Fruit fly (Drosophila melanogaster) whole organism, embryonic: ENCODE results near the gene CG12171.

Experiments
- Ada2b ChIP-seq: fragments of 200-800 bp; sonication (Bioruptor generic); IDR thresholded peaks from 2 replicates; pipeline ENCODE4 v1.3.6; 2022; ENCODE audit warnings: missing biosample characterization, missing genetic modification characterization
- Asciz ChIP-seq: fragments of 200-800 bp; sonication (Bioruptor generic); optimal IDR thresholded peaks from 2 replicates; lab custom pipeline; 2017; ENCODE audit warnings: missing biosample characterization, mild to moderate bottlenecking, missing genetic modification characterization, missing genetic modification reagents
- B-H1 ChIP-seq: fragments of 200-800 bp; sonication (Bioruptor generic); IDR thresholded peaks from 3 replicates; pipeline ENCODE4 v1.3.6; 2022; ENCODE audit warnings: missing biosample characterization, missing genetic modification characterization
- CG10147 ChIP-seq: fragments of 200-800 bp; sonication (Bioruptor generic); optimal IDR thresholded peaks from 2 replicates; lab custom pipeline; 2019; ENCODE audit warnings: missing biosample characterization, mild to moderate bottlenecking, missing genetic modification characterization, moderate library complexity
- CG10979 ChIP-seq: fragments of 200-800 bp; sonication (Bioruptor generic); optimal IDR thresholded peaks from 2 replicates; lab custom pipeline; 2018; ENCODE audit warnings: missing biosample characterization, mild to moderate bottlenecking, missing genetic modification characterization, moderate library complexity
- CG11398 ChIP-seq: fragments of 200-800 bp; sonication (Bioruptor generic); optimal IDR thresholded peaks from 2 replicates; lab custom pipeline; 2016; ENCODE audit warnings: missing biosample characterization, missing genetic modification characterization
- CG11504 ChIP-seq: fragments of 200-800 bp; sonication (Bioruptor generic); optimal IDR thresholded peaks from 3 replicates; lab custom pipeline; 2019; ENCODE audit warnings: missing biosample characterization, mild to moderate bottlenecking, missing genetic modification characterization, moderate library complexity
- CG12219 ChIP-seq: fragments of 200-800 bp; sonication (Bioruptor generic); optimal IDR thresholded peaks from 3 replicates; lab custom pipeline; 2018; ENCODE audit warnings: missing biosample characterization, mild to moderate bottlenecking, missing genetic modification characterization
- CG12236 ChIP-seq: fragments of 200-800 bp; sonication (Bioruptor generic); optimal IDR thresholded peaks from 2 replicates; lab custom pipeline; 2016; ENCODE audit warnings: missing biosample characterization, missing genetic modification characterization
- CG1233 ChIP-seq: fragments of 200-800 bp; sonication (Bioruptor generic); optimal IDR thresholded peaks from 4 replicates; lab custom pipeline; 2018; ENCODE audit warnings: missing biosample characterization, mild to moderate bottlenecking, missing genetic modification characterization
- CG14441 ChIP-seq: fragments of 200-800 bp; sonication (Bioruptor generic); IDR thresholded peaks from 2 replicates; pipeline ENCODE4 v1.3.6; 2022; ENCODE audit warnings: missing biosample characterization, missing genetic modification characterization
- CG15269 ChIP-seq: fragments of 200-800 bp; sonication (Bioruptor generic); optimal IDR thresholded peaks from 2 replicates; lab custom pipeline; 2018; ENCODE audit warnings: missing biosample characterization, mild to moderate bottlenecking, missing genetic modification characterization, moderate library complexity
- CG1529 ChIP-seq: fragments of 200-800 bp; sonication (Bioruptor generic); optimal IDR thresholded peaks from 3 replicates; lab custom pipeline; 2018; ENCODE audit warnings: missing biosample characterization, missing genetic modification characterization
- CG1647 ChIP-seq: fragments of 200-800 bp; sonication (Bioruptor generic); optimal IDR thresholded peaks from 3 replicates; lab custom pipeline; 2016; ENCODE audit warnings: missing biosample characterization, missing genetic modification characterization
- CG16815 ChIP-seq: fragments of 200-800 bp; sonication (Bioruptor generic); optimal IDR thresholded peaks from 3 replicates; lab custom pipeline; 2017; ENCODE audit warnings: missing biosample characterization, mild to moderate bottlenecking, missing genetic modification characterization
- CG17829 ChIP-seq: fragments of 200-800 bp; optimal IDR thresholded peaks from 2 replicates; lab custom pipeline; 2019; ENCODE audit warnings: missing biosample characterization, mild to moderate bottlenecking, missing genetic modification characterization, moderate library complexity
- CG18619 ChIP-seq: fragments of 200-800 bp; sonication (Bioruptor generic); optimal IDR thresholded peaks from 3 replicates; lab custom pipeline; 2017; ENCODE audit warnings: missing biosample characterization, mild to moderate bottlenecking, missing genetic modification characterization
- CG2116 ChIP-seq: fragments of 200-800 bp; sonication (Bioruptor generic); optimal IDR thresholded peaks from 3 replicates; lab custom pipeline; 2018; ENCODE audit warnings: missing biosample characterization, mild to moderate bottlenecking, missing genetic modification characterization
- CG2712 ChIP-seq: fragments of 200-800 bp; optimal IDR thresholded peaks from 3 replicates; lab custom pipeline; 2019; ENCODE audit warnings: missing biosample characterization, mild to moderate bottlenecking, missing genetic modification characterization, moderate library complexity
- CG32772 ChIP-seq: fragments of 200-800 bp; sonication (Bioruptor generic); IDR thresholded peaks from 2 replicates; pipeline ENCODE4 v1.3.6; 2022; ENCODE audit warnings: missing biosample characterization, missing genetic modification characterization
- CG42726 ChIP-seq: fragments of 200-800 bp; sonication (Bioruptor generic); IDR thresholded peaks from 2 replicates; pipeline ENCODE4 v1.3.6; 2022; ENCODE audit warnings: missing biosample characterization, missing genetic modification characterization; ENCODE audit not compliant: partially characterized antibody
- CG7963 ChIP-seq: fragments of 200-800 bp; sonication (Bioruptor generic); IDR thresholded peaks from 3 replicates; pipeline ENCODE4 v1.3.6; 2022; ENCODE audit warnings: missing biosample characterization, missing genetic modification characterization; ENCODE audit not compliant: partially characterized antibody
- CG8388 ChIP-seq: fragments of 200-800 bp; sonication (Bioruptor generic); optimal IDR thresholded peaks from 2 replicates; lab custom pipeline; 2019; ENCODE audit warnings: missing biosample characterization, mild to moderate bottlenecking, missing genetic modification characterization, moderate library complexity
- CG8944 ChIP-seq: fragments of 200-800 bp; sonication (Bioruptor generic); optimal IDR thresholded peaks from 3 replicates; lab custom pipeline; 2016; ENCODE audit warnings: missing biosample characterization, missing genetic modification characterization
- CG9437 ChIP-seq: fragments of 200-800 bp; sonication (Bioruptor generic); optimal IDR thresholded peaks from 2 replicates; lab custom pipeline; 2018; ENCODE audit warnings: missing biosample characterization, mild to moderate bottlenecking, missing genetic modification characterization
- CrebB ChIP-seq: fragments of 200-800 bp; sonication (Bioruptor generic); optimal IDR thresholded peaks from 3 replicates; lab custom pipeline; 2018; ENCODE audit warnings: missing biosample characterization, mild to moderate bottlenecking, missing genetic modification characterization
- Dad ChIP-seq: fragments of 200-800 bp; sonication (Bioruptor generic); optimal IDR thresholded peaks from 3 replicates; lab custom pipeline; 2016; ENCODE audit warnings: missing biosample characterization, missing genetic modification characterization
- Dek ChIP-seq: fragments of 200-800 bp; sonication (Bioruptor generic); optimal IDR thresholded peaks from 3 replicates; lab custom pipeline; 2019; ENCODE audit warnings: missing biosample characterization, mild to moderate bottlenecking, missing genetic modification characterization, moderate library complexity
- Dref ChIP-seq: fragments of 200-800 bp; sonication (Bioruptor generic); IDR thresholded peaks from 2 replicates; pipeline ENCODE4 v1.3.6; 2022; ENCODE audit warnings: missing biosample characterization, missing genetic modification characterization
- E2f1 ChIP-seq: fragments of 200-800 bp; sonication (Bioruptor generic); IDR thresholded peaks from 2 replicates; pipeline ENCODE4 v1.3.6; 2022; ENCODE audit warnings: missing biosample characterization, missing genetic modification characterization
- Lpt ChIP-seq: fragments of >200 bp; optimal IDR thresholded peaks from 2 replicates; lab custom pipeline; 2018; ENCODE audit warnings: missing biosample characterization, missing genetic modification characterization
- NC2α ChIP-seq: fragments of 200-800 bp; sonication (Bioruptor generic); optimal IDR thresholded peaks from 2 replicates; lab custom pipeline; 2016; ENCODE audit warnings: missing biosample characterization, missing genetic modification characterization
- NFAT ChIP-seq: fragments of 200-800 bp; sonication (Bioruptor generic); IDR thresholded peaks from 2 replicates; pipeline ENCODE4 v1.3.6; 2022; ENCODE audit warnings: missing biosample characterization, missing genetic modification characterization
- aop ChIP-seq: fragments of 200-800 bp; sonication (Bioruptor generic); IDR thresholded peaks from 2 replicates; pipeline ENCODE4 v1.3.6; 2022; ENCODE audit warnings: missing biosample characterization, missing genetic modification characterization
- ap ChIP-seq: fragments of 200-800 bp; sonication (Bioruptor generic); IDR thresholded peaks from 2 replicates; pipeline ENCODE4 v1.3.6; 2022; ENCODE audit warnings: missing biosample characterization, missing genetic modification characterization
- bsh ChIP-seq, 2 experiments: fragments of 200-800 bp; sonication (Bioruptor generic); optimal IDR thresholded peaks; 2 replicates each; lab custom pipeline; 2017 to 2018; ENCODE audit warnings: mild to moderate bottlenecking in 2 of 2, missing biosample characterization in 2 of 2, missing genetic modification characterization in 2 of 2, moderate library complexity in 1 of 2
- corto ChIP-seq: fragments of 200-800 bp; sonication (Bioruptor generic); optimal IDR thresholded peaks from 2 replicates; lab custom pipeline; 2016; ENCODE audit warnings: missing biosample characterization, mild to moderate bottlenecking, missing genetic modification characterization, moderate library complexity
- dimm ChIP-seq: fragments of 200-800 bp; sonication (Bioruptor generic); IDR thresholded peaks from 2 replicates; pipeline ENCODE4 v1.3.6; 2022; ENCODE audit warnings: missing biosample characterization, missing genetic modification characterization
- fu2 ChIP-seq: fragments of 200-800 bp; sonication (Bioruptor generic); optimal IDR thresholded peaks from 2 replicates; lab custom pipeline; 2016; ENCODE audit warnings: missing biosample characterization, missing genetic modification characterization
- gcm2 ChIP-seq: fragments of 200-800 bp; sonication (Bioruptor generic); optimal IDR thresholded peaks from 2 replicates; lab custom pipeline; 2016; ENCODE audit warnings: missing biosample characterization, missing genetic modification characterization
- gem ChIP-seq: fragments of 200-800 bp; sonication (Bioruptor generic); optimal IDR thresholded peaks from 2 replicates; lab custom pipeline; 2019; ENCODE audit warnings: missing biosample characterization, mild to moderate bottlenecking, missing genetic modification characterization, moderate library complexity
- grn ChIP-seq: fragments of 200-800 bp; sonication (Bioruptor generic); optimal IDR thresholded peaks from 3 replicates; lab custom pipeline; 2017; ENCODE audit warnings: missing biosample characterization, missing genetic modification characterization
- her ChIP-seq: fragments of 200-800 bp; sonication (Bioruptor generic); optimal IDR thresholded peaks from 2 replicates; lab custom pipeline; 2016; ENCODE audit warnings: missing biosample characterization, missing genetic modification characterization
- hth ChIP-seq: fragments of >200 bp; optimal IDR thresholded peaks from 2 replicates; lab custom pipeline; 2017; ENCODE audit warnings: inconsistent platforms
- luna ChIP-seq: fragments of 200-800 bp; sonication (Bioruptor generic); optimal IDR thresholded peaks from 2 replicates; lab custom pipeline; 2016; ENCODE audit warnings: missing biosample characterization, missing genetic modification characterization
- odd ChIP-seq: fragments of 200-800 bp; sonication (Bioruptor generic); optimal IDR thresholded peaks from 2 replicates; lab custom pipeline; 2017; ENCODE audit warnings: missing biosample characterization, mild to moderate bottlenecking, missing genetic modification characterization
- onecut ChIP-seq: fragments of 200-800 bp; sonication (Bioruptor generic); IDR thresholded peaks from 2 replicates; pipeline ENCODE4 v1.3.6; 2022; ENCODE audit warnings: missing biosample characterization, missing genetic modification characterization
- repo ChIP-seq: fragments of 200-800 bp; sonication (Bioruptor generic); optimal IDR thresholded peaks from 2 replicates; lab custom pipeline; 2016; ENCODE audit warnings: missing biosample characterization, missing genetic modification characterization
- sisA ChIP-seq: fragments of 200-800 bp; sonication (Bioruptor generic); IDR thresholded peaks from 2 replicates; pipeline ENCODE4 v1.3.6; 2022; ENCODE audit warnings: missing biosample characterization, missing genetic modification characterization
- slp2 ChIP-seq: fragments of 200-800 bp; sonication (Bioruptor generic); optimal IDR thresholded peaks from 2 replicates; lab custom pipeline; 2016; ENCODE audit warnings: missing biosample characterization, missing genetic modification characterization
- sr ChIP-seq: fragments of 200-800 bp; sonication (Bioruptor generic); IDR thresholded peaks from 3 replicates; pipeline ENCODE4 v1.3.6; 2022; ENCODE audit warnings: missing biosample characterization, missing genetic modification characterization
- tin ChIP-seq: fragments of 200-800 bp; sonication (Bioruptor generic); optimal IDR thresholded peaks from 3 replicates; lab custom pipeline; 2016; ENCODE audit warnings: missing biosample characterization, missing genetic modification characterization
- toy ChIP-seq: fragments of 200-800 bp; sonication (Bioruptor generic); IDR thresholded peaks from 2 replicates; pipeline ENCODE4 v1.3.6; 2022; ENCODE audit warnings: missing biosample characterization, missing genetic modification characterization
- yki ChIP-seq: fragments of >200 bp; optimal IDR thresholded peaks from 3 replicates; lab custom pipeline; 2018

The CG12171 gene

DNA sequence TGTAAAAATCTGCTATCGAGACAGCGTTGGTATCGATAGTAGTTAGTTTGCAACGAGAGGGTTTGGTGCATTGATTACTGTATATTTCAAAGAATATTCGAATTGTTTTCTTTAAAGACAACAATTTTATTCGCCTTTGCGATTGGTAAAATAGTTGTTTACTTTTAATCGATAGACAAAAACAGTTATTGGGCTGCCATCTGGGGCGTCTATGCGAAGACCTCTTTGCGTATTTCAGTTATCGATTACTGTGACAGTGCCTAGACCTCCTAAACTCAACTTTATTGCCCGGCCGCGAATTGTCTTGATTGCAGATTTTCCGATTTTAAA, 20.3 kb upstream of the CG12171 start, which contains the start of gene Atu (continued):
- peak; percentile 2 for TF ChIP-seq NC2α (GFP tag; lab: Kevin White, UChicago)
- TF ChIP-seq sr (GFP tag; lab: Robert Waterston, UW): no peak
- no peak for TF ChIP-seq CG16815 (GFP tag; lab: Kevin White, UChicago)
- no peak for TF ChIP-seq CG11398 (GFP tag; lab: Kevin White, UChicago)
- no peak for TF ChIP-seq slp2 (GFP tag; lab: Kevin White, UChicago)
- peak; percentile 24 for TF ChIP-seq CG9437 (GFP tag; lab: Kevin White, UChicago)
- TF ChIP-seq CG10147: peak; percentile 38
- no peak for TF ChIP-seq CG42726 (GFP tag; lab: Robert Waterston, UW)
- TF ChIP-seq bsh (GFP tag; optimal IDR thresholded peaks at IDR 0.05; lab: Kevin White, UChicago): peak in 1 of 2 experiments; percentile 1
- no peak for TF ChIP-seq odd
- no peak for TF ChIP-seq gem
- TF ChIP-seq Lpt (GFP tag; lab: Kevin White, UChicago): no peak
- no peak for TF ChIP-seq corto (GFP tag; lab: Kevin White, UChicago)
- peak; percentile 6; the same call in 1 of the 2 replicates for TF ChIP-seq onecut (GFP tag; lab: Robert Waterston, UW)
- no peak for TF ChIP-seq gcm2
- TF ChIP-seq CG11504 (tag; lab: Kevin White, UChicago): no peak
- TF ChIP-seq her (GFP tag; lab: Kevin White, UChicago): peak; percentile 10
- TF ChIP-seq fu2 (GFP tag; lab: Kevin White, UChicago): no peak
- no peak for TF ChIP-seq CG1233 (GFP tag; lab: Kevin White, UChicago)
- TF ChIP-seq Ada2b (GFP tag; lab: Robert Waterston, UW): no peak
- no peak for TF ChIP-seq yki (lab: Kevin White, UChicago)
- TF ChIP-seq repo (GFP tag; lab: Kevin White, UChicago): no peak
- TF ChIP-seq aop: no peak
- TF ChIP-seq CG1647 (GFP tag; lab: Kevin White, UChicago): peak; percentile 13
- TF ChIP-seq E2f1: no peak
- TF ChIP-seq ap (GFP tag; lab: Robert Waterston, UW): no peak
- TF ChIP-seq hth: no peak
- TF ChIP-seq luna (GFP tag; lab: Kevin White, UChicago): no peak
- peak; percentile 32 for TF ChIP-seq CG10979 (tag; lab: Kevin White, UChicago)
- no peak for TF ChIP-seq CG8944 (GFP tag; lab: Kevin White, UChicago)
- TF ChIP-seq CG32772 (GFP tag; lab: Robert Waterston, UW): no peak
- TF ChIP-seq tin: peak; percentile 28
- no peak for TF ChIP-seq CG14441 (GFP tag; lab: Robert Waterston, UW)
- peak; percentile 98 for TF ChIP-seq CG2116 (GFP tag; lab: Kevin White, UChicago)
- TF ChIP-seq CG8388 (GFP tag; lab: Kevin White, UChicago): no peak
- TF ChIP-seq CG2712 (tag; lab: Kevin White, UChicago): peak; percentile 49
- TF ChIP-seq CrebB: no peak
- no peak for TF ChIP-seq sisA (GFP tag; lab: Robert Waterston, UW)
- TF ChIP-seq dimm (GFP tag; lab: Robert Waterston, UW): no peak
- TF ChIP-seq CG17829: peak; percentile 49
- no peak for TF ChIP-seq CG18619 (GFP tag; lab: Kevin White, UChicago)
- no peak for TF ChIP-seq CG1529
- TF ChIP-seq B-H1 (GFP tag; lab: Robert Waterston, UW): no peak
- TF ChIP-seq Dad (GFP tag; lab: Kevin White, UChicago): peak; percentile 32
- TF ChIP-seq NFAT (GFP tag; lab: Robert Waterston, UW): no peak
- no peak for TF ChIP-seq toy (GFP tag; lab: Robert Waterston, UW)
- TF ChIP-seq Asciz (GFP tag; lab: Kevin White, UChicago): no peak
- TF ChIP-seq CG15269 (tag; lab: Kevin White, UChicago): no peak
- TF ChIP-seq Dek (tag; lab: Kevin White, UChicago): peak; percentile 13
- TF ChIP-seq CG12236 (GFP tag; lab: Kevin White, UChicago): no peak
- peak; percentile 86 for TF ChIP-seq Dref
- no peak for TF ChIP-seq CG12219
- TF ChIP-seq grn (GFP tag; lab: Kevin White, UChicago): no peak
- TF ChIP-seq CG7963 (GFP tag; lab: Robert Waterston, UW): peak; percentile 84
